Worm (Caenorhabditis elegans) whole organism, L4 larva: ENCODE measurements around the gene T05A8.1.

Experiments
- F49E8.2 ChIP-seq: sonication (generic microtip); optimal IDR thresholded peaks from 2 replicates; lab custom pipeline; 2016; ENCODE audit warnings: missing compliant biosample characterization, mild to moderate bottlenecking, missing genetic modification characterization, borderline replicate concordance
- aha-1 ChIP-seq: fragments of 150-350 bp; peaks from one replicate; lab custom pipeline; 2014; ENCODE audit warnings: missing biosample characterization, missing genetic modification characterization
- ceh-20 ChIP-seq: fragments of 200-800 bp; sonication (Bioruptor generic); IDR thresholded peaks from 2 replicates; pipeline ENCODE4 v1.3.6; 2022; ENCODE audit warnings: missing genetic modification reagents, missing genetic modification characterization, missing compliant biosample characterization
- ceh-82 ChIP-seq: sonication (generic microtip); optimal IDR thresholded peaks from 2 replicates; lab custom pipeline; 2017; ENCODE audit warnings: missing biosample characterization, missing genetic modification characterization
- ctbp-1 ChIP-seq: fragments of 200-800 bp; sonication (Bioruptor generic); IDR thresholded peaks from 2 replicates; pipeline ENCODE4 v1.3.6; 2022; ENCODE audit warnings: missing genetic modification reagents, missing genetic modification characterization, missing compliant biosample characterization
- fkh-10 ChIP-seq: fragments of 150-350 bp; optimal IDR thresholded peaks from 2 replicates; lab custom pipeline; 2014; ENCODE audit warnings: missing biosample characterization, missing genetic modification reagents, missing genetic modification characterization
- hif-1 ChIP-seq, 2 experiments: sonication (generic microtip); optimal IDR thresholded peaks; 2 replicates each; lab custom pipeline; 2016 to 2017; ENCODE audit warnings: missing compliant biosample characterization in 2 of 2, missing genetic modification characterization in 2 of 2, missing genetic modification reagents in 2 of 2, missing genotype in 2 of 2, mild to moderate bottlenecking in 1 of 2
- hlh-11 ChIP-seq: fragments of 200-800 bp; sonication (Bioruptor generic); optimal IDR thresholded peaks from 2 replicates; lab custom pipeline; 2018; ENCODE audit warnings: mild to moderate bottlenecking, missing genetic modification characterization, missing compliant biosample characterization
- lin-39 ChIP-seq: fragments of 150-350 bp; optimal IDR thresholded peaks from 2 replicates; lab custom pipeline; 2014; ENCODE audit warnings: missing biosample characterization, missing genetic modification reagents, missing genetic modification characterization
- mdl-1 ChIP-seq, 2 experiments: fragments of 150-350 bp in 1 of 2; sonication (generic microtip) in 1 of 2; optimal IDR thresholded peaks; 2 replicates each; lab custom pipeline; 2014 to 2017; ENCODE audit warnings: missing biosample characterization in 2 of 2, missing genetic modification characterization in 2 of 2
- nhr-111 ChIP-seq: fragments of 200-800 bp; sonication (Bioruptor generic); optimal IDR thresholded peaks from 2 replicates; lab custom pipeline; 2018; ENCODE audit warnings: mild to moderate bottlenecking, missing genetic modification characterization, missing compliant biosample characterization
- nhr-42 ChIP-seq: fragments of 200-800 bp; sonication (Bioruptor generic); IDR thresholded peaks from 2 replicates; pipeline ENCODE4 v1.3.6; 2022; ENCODE audit warnings: missing genetic modification characterization, missing compliant biosample characterization
- nhr-48 ChIP-seq: sonication (generic microtip); optimal IDR thresholded peaks from 2 replicates; lab custom pipeline; 2016; ENCODE audit warnings: mild to moderate bottlenecking, missing genetic modification characterization, missing compliant biosample characterization
- nhr-6 ChIP-seq: fragments of 150-350 bp; optimal IDR thresholded peaks from 2 replicates; lab custom pipeline; 2014; ENCODE audit warnings: missing biosample characterization, missing genetic modification characterization
- unc-130 ChIP-seq: sonication (generic microtip); optimal IDR thresholded peaks from 2 replicates; lab custom pipeline; 2016; ENCODE audit warnings: missing genetic modification reagents, missing genetic modification characterization, missing compliant biosample characterization
- zip-11 ChIP-seq: fragments of 200-800 bp; sonication (Bioruptor generic); IDR thresholded peaks from 2 replicates; pipeline ENCODE4 v1.3.6; 2022; ENCODE audit warnings: missing genetic modification characterization, missing compliant biosample characterization

T05A8.1 gene

ce11 chrII:2665606-2666005, 44.2 kb downstream of the T05A8.1 start, which contains the start of gene F22E5.22:
Gene F22E5.22, plus strand, starts transcription at chrII:2665906.
- TF ChIP-seq fkh-10 (GFP tag; lab: Kevin White, UChicago) (no peak), hif-1 (tag; optimal IDR thresholded peaks at IDR 0.05; lab: Kevin White, UChicago) (no peak), F49E8.2 (tag; lab: Kevin White, UChicago) (no peak), nhr-111 (GFP tag; lab: Kevin White, UChicago) (no peak), unc-130 (GFP tag; lab: Kevin White, UChicago) (no peak), ceh-20 (GFP tag; lab: Robert Waterston, UW) (no peak), nhr-42 (GFP tag; lab: Robert Waterston, UW) (no peak), zip-11 (no peak), nhr-48 (tag; lab: Kevin White, UChicago) (no peak), ceh-82 (tag; lab: Kevin White, UChicago) (no peak), hlh-11 (tag; lab: Kevin White, UChicago) (no peak)
- TF ChIP-seq, all 104 proteins: peak for 0

- peak; percentile 26 for TF ChIP-seq aha-1 (tag; lab: Kevin White, UChicago)
Measured at ce11 chrII:2665081-2665480, 44.8 kb downstream of the T05A8.1 start, which contains the start of gene F22E5.2. Gene F22E5.2, plus strand, starts transcription at chrII:2665381.

DNA sequence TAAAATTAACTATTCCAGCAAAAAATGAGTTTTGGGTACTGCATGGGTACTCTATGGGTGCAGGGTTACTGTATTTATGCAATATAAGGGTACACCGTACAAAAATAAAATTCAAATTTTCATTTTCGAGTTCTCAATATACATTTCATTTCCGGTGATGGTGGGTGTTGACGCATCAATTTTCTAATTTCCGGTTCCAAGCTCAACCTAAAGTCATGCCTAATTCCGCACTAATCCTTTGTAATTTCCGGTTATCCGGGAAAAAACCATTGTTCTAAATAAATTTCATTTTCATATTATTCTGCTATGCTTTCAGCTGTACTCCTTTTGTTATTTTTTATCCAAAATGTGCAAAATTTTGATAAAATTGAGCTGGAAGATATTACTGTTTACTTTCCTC, 50.5 kb downstream of the T05A8.1 start, which contains the start of gene gcy-21:
Gene gcy-21, plus strand, starts transcription at position 301 of the 400 bp plus-strand sequence.
- TF ChIP-seq fkh-10 (GFP tag; lab: Kevin White, UChicago), result no peak
- no peak for TF ChIP-seq mdl-1 (tag; optimal IDR thresholded peaks at IDR 0.05; lab: Kevin White, UChicago)
- TF ChIP-seq nhr-6 (tag; lab: Kevin White, UChicago), result no peak
- no peak for TF ChIP-seq lin-39 (tag; lab: Kevin White, UChicago)
- no peak for TF ChIP-seq ctbp-1 (GFP tag; lab: Robert Waterston, UW)
